Worm (Caenorhabditis elegans) whole organism, L4 larva: ENCODE measurements around the gene F19C6.5.

Source experiments
- F44E2.7 ChIP-seq: fragments of 200-800 bp; sonication (Bioruptor generic); IDR thresholded peaks from 2 replicates; pipeline ENCODE4 v2.1.2; 2022; ENCODE audit warnings: missing genetic modification characterization, missing compliant biosample characterization
- attf-4 ChIP-seq: sonication (generic microtip); optimal IDR thresholded peaks from 3 replicates; lab custom pipeline; 2017; ENCODE audit warnings: missing biosample characterization, missing genetic modification characterization
- ctbp-1 ChIP-seq: fragments of 200-800 bp; sonication (Bioruptor generic); IDR thresholded peaks from 2 replicates; pipeline ENCODE4 v1.3.6; 2022; ENCODE audit warnings: missing genetic modification reagents, missing genetic modification characterization, missing compliant biosample characterization
- daf-12 ChIP-seq: fragments of 150-350 bp; optimal IDR thresholded peaks from 2 replicates; lab custom pipeline; 2014; ENCODE audit warnings: missing biosample characterization, missing genetic modification reagents, missing genetic modification characterization
- daf-16 ChIP-seq, 3 experiments: sonication (generic microtip); optimal IDR thresholded peaks; 2 replicates each; lab custom pipeline; 2016 to 2017; ENCODE audit warnings: missing genetic modification characterization in 3 of 3, missing genetic modification reagents in 3 of 3, mild to moderate bottlenecking in 2 of 3, missing compliant biosample characterization in 2 of 3, missing biosample characterization in 1 of 3, moderate library complexity in 1 of 3
- daf-8 ChIP-seq: fragments of 200-800 bp; sonication (Bioruptor generic); IDR thresholded peaks from 2 replicates; pipeline ENCODE4 v1.3.6; 2022; ENCODE audit warnings: missing genetic modification characterization, missing compliant biosample characterization
- dmd-6 ChIP-seq: fragments of 200-800 bp; sonication (Bioruptor generic); IDR thresholded peaks from 2 replicates; pipeline ENCODE4 v1.3.6; 2022; ENCODE audit warnings: missing genetic modification reagents, missing genetic modification characterization, missing compliant biosample characterization
- duxl-1 ChIP-seq: sonication (generic microtip); optimal IDR thresholded peaks from 2 replicates; lab custom pipeline; 2016; ENCODE audit warnings: mild to moderate bottlenecking, missing genetic modification characterization, moderate library complexity, missing compliant biosample characterization; ENCODE audit not compliant: poor library complexity
- dve-1 ChIP-seq: sonication (generic microtip); optimal IDR thresholded peaks from 2 replicates; lab custom pipeline; 2017; ENCODE audit warnings: antibody characterized with exemption, mild to moderate bottlenecking, missing genetic modification characterization, missing compliant biosample characterization; ENCODE audit not compliant: insufficient read depth
- fkh-10 ChIP-seq: fragments of 150-350 bp; optimal IDR thresholded peaks from 2 replicates; lab custom pipeline; 2014; ENCODE audit warnings: missing biosample characterization, missing genetic modification reagents, missing genetic modification characterization
- hlh-30 ChIP-seq: sonication (generic microtip); optimal IDR thresholded peaks from 2 replicates; lab custom pipeline; 2017; ENCODE audit warnings: antibody characterized with exemption, mild to moderate bottlenecking, missing genetic modification characterization, missing compliant biosample characterization; ENCODE audit not compliant: insufficient read depth
- lin-1 ChIP-seq: fragments of 200-800 bp; sonication (Bioruptor generic); IDR thresholded peaks from 2 replicates; pipeline ENCODE4 v1.3.6; 2022; ENCODE audit warnings: missing genetic modification reagents, missing genetic modification characterization, missing compliant biosample characterization
- lin-13 ChIP-seq: fragments of 150-350 bp; optimal IDR thresholded peaks from 2 replicates; lab custom pipeline; 2014; ENCODE audit warnings: missing biosample characterization, missing genetic modification reagents, missing genetic modification characterization
- lin-39 ChIP-seq: fragments of 150-350 bp; optimal IDR thresholded peaks from 2 replicates; lab custom pipeline; 2014; ENCODE audit warnings: missing biosample characterization, missing genetic modification reagents, missing genetic modification characterization
- lsy-2 ChIP-seq, 2 experiments: fragments of 150-350 bp in 1 of 2; sonication (generic microtip) in 1 of 2; optimal IDR thresholded peaks; 2 replicates each; lab custom pipeline; 2014 to 2017; ENCODE audit warnings: missing biosample characterization in 2 of 2, missing genetic modification characterization in 2 of 2
- mep-1 ChIP-seq: fragments of 150-350 bp; sonication (generic microtip); optimal IDR thresholded peaks from 3 replicates; lab custom pipeline; 2014; ENCODE audit warnings: missing biosample characterization, missing genetic modification characterization
- nhr-28 ChIP-seq: fragments of 150-350 bp; optimal IDR thresholded peaks from 2 replicates; lab custom pipeline; 2014; ENCODE audit warnings: missing biosample characterization, missing genetic modification characterization
- nhr-41 ChIP-seq: fragments of 200-800 bp; sonication (Bioruptor generic); IDR thresholded peaks from 2 replicates; pipeline ENCODE4 v1.3.6; 2022; ENCODE audit warnings: missing genetic modification reagents, missing genetic modification characterization, missing compliant biosample characterization
- nhr-42 ChIP-seq: fragments of 200-800 bp; sonication (Bioruptor generic); IDR thresholded peaks from 2 replicates; pipeline ENCODE4 v1.3.6; 2022; ENCODE audit warnings: missing genetic modification characterization, missing compliant biosample characterization
- nhr-48 ChIP-seq: sonication (generic microtip); optimal IDR thresholded peaks from 2 replicates; lab custom pipeline; 2016; ENCODE audit warnings: mild to moderate bottlenecking, missing genetic modification characterization, missing compliant biosample characterization
- pqm-1 ChIP-seq: sonication (generic microtip); optimal IDR thresholded peaks from 2 replicates; lab custom pipeline; 2017; ENCODE audit warnings: missing biosample characterization, missing genetic modification characterization
- rbr-2 ChIP-seq: sonication (generic microtip); optimal IDR thresholded peaks from 2 replicates; lab custom pipeline; 2016; ENCODE audit warnings: missing genotype, missing genetic modification characterization, missing compliant biosample characterization
- snpc-4 ChIP-seq: fragments of 150-350 bp; optimal IDR thresholded peaks from 2 replicates; lab custom pipeline; 2014; ENCODE audit warnings: missing biosample characterization, missing genetic modification characterization
- spr-1 ChIP-seq: sonication (generic microtip); optimal IDR thresholded peaks from 2 replicates; lab custom pipeline; 2016; ENCODE audit warnings: mild to moderate bottlenecking, missing genetic modification characterization, missing compliant biosample characterization
- tra-1 ChIP-seq: fragments of 200-800 bp; sonication (Bioruptor generic); IDR thresholded peaks from 2 replicates; pipeline ENCODE4 v1.3.6; 2022; ENCODE audit warnings: missing genetic modification reagents, missing genetic modification characterization, missing compliant biosample characterization
- unc-62 ChIP-seq, 3 experiments: fragments of 150-350 bp in 1 of 3; sonication (generic microtip); optimal IDR thresholded peaks in 2 of 3; peaks in 1 of 3; 1 replicate in 1 of 3; 2 replicates in 2 of 3; lab custom pipeline; 2014 to 2017; ENCODE audit warnings: missing biosample characterization in 3 of 3, missing genetic modification characterization in 3 of 3, missing genetic modification reagents in 3 of 3, missing genotype in 1 of 3
- zip-11 ChIP-seq: fragments of 200-800 bp; sonication (Bioruptor generic); IDR thresholded peaks from 2 replicates; pipeline ENCODE4 v1.3.6; 2022; ENCODE audit warnings: missing genetic modification characterization, missing compliant biosample characterization
- ztf-7 ChIP-seq: fragments of 150-350 bp; optimal IDR thresholded peaks from 2 replicates; lab custom pipeline; 2014; ENCODE audit warnings: missing biosample characterization, missing genetic modification characterization

F19C6.5 gene

ce11 chrX:9997344-9997743 lies 12.6 kb upstream of the F19C6.5 start:
- no peak for TF ChIP-seq attf-4 (tag; lab: Kevin White, UChicago)
- TF ChIP-seq dmd-6 (GFP tag; lab: Robert Waterston, UW), result peak; percentile 36; the same call in 1 of the 2 replicates
- TF ChIP-seq nhr-41 (GFP tag; lab: Robert Waterston, UW), result 0 out of 2 replicates have a peak, but pooled peaks have one; percentile 12
- TF ChIP-seq pqm-1 (tag; lab: Kevin White, UChicago), result peak; percentile 60
- TF ChIP-seq rbr-2 (tag; lab: Kevin White, UChicago), result no peak
- TF ChIP-seq ctbp-1 (GFP tag; lab: Robert Waterston, UW), result no peak
- peak; percentile 60 for TF ChIP-seq nhr-28 (tag; lab: Kevin White, UChicago)
- peak; percentile 45 for TF ChIP-seq dve-1 (tag; lab: Kevin White, UChicago)
- no peak for TF ChIP-seq zip-11

- peak; percentile 36 for TF ChIP-seq dve-1 (tag; lab: Kevin White, UChicago)
- TF ChIP-seq spr-1, result no peak
- no peak for TF ChIP-seq nhr-42 (GFP tag; lab: Robert Waterston, UW)
- peak; percentile 41 for TF ChIP-seq hlh-30
These were observed 8.4 kb upstream of the F19C6.5 start for ce11 chrX:9993100-9993499.

- TF ChIP-seq nhr-48 (tag; lab: Kevin White, UChicago) (no peak), dve-1 (tag; lab: Kevin White, UChicago) (peak; percentile 8), daf-16 (GFP tag; optimal IDR thresholded peaks at IDR 0.05; lab: Kevin White, UChicago) (no peak), daf-16 (tag; optimal IDR thresholded peaks at IDR 0.05; lab: Kevin White, UChicago) (peak; percentile 78), snpc-4 (tag; lab: Kevin White, UChicago) (peak; percentile 21)
- TF ChIP-seq, all 104 proteins: peak for 3
These were observed 4.1 kb upstream of the F19C6.5 start for ce11 chrX:9988884-9989283.

ce11 chrX:9987166-9987565 lies 2.4 kb upstream of the F19C6.5 start:
- TF ChIP-seq unc-62 (GFP tag; optimal IDR thresholded peaks at IDR 0.05 in 1 of 2; lab: Kevin White, UChicago) (peak in 1 of 2 experiments; percentile 89), unc-62 (tag; optimal IDR thresholded peaks at IDR 0.05; lab: Kevin White, UChicago) (no peak), mep-1 (no peak), lin-39 (tag; lab: Kevin White, UChicago) (no peak), daf-16 (GFP tag; optimal IDR thresholded peaks at IDR 0.05; lab: Kevin White, UChicago) (no peak), daf-16 (tag; optimal IDR thresholded peaks at IDR 0.05; lab: Kevin White, UChicago) (peak; percentile 11), nhr-41 (GFP tag; lab: Robert Waterston, UW) (no peak), daf-8 (GFP tag; lab: Robert Waterston, UW) (no peak), lsy-2 (tag; optimal IDR thresholded peaks at IDR 0.05; lab: Kevin White, UChicago) (no peak)

ce11 chrX:9981259-9981658 lies 3.5 kb downstream of the F19C6.5 start:
- TF ChIP-seq fkh-10 (GFP tag; lab: Kevin White, UChicago) (peak; percentile 74), lin-13 (no peak)

- TF ChIP-seq lin-1 (GFP tag; lab: Robert Waterston, UW) (no peak), duxl-1 (tag; lab: Kevin White, UChicago) (no peak), tra-1 (GFP tag; lab: Robert Waterston, UW) (no peak), daf-12 (tag; lab: Kevin White, UChicago) (peak; percentile 4), F44E2.7 (GFP tag; lab: Robert Waterston, UW) (no peak), ztf-7 (tag; lab: Kevin White, UChicago) (no peak)
These were observed 8.5 kb downstream of the F19C6.5 start, which contains the start of gene mgl-1 for ce11 chrX:9976206-9976605. TSS of gene mgl-1 (minus strand) at chrX:9976306.
